Worm (Caenorhabditis elegans) whole organism, late embryonic: ENCODE data around the gene mrpl-35.
A peak's percentile ranks its signal among the peaks of the same experiment; 100 is the strongest.

Experiments used
- C08G9.2 ChIP-seq: sonication (generic microtip); optimal IDR thresholded peaks from 2 replicates; lab custom pipeline; 2016; ENCODE audit warnings: mild to moderate bottlenecking, missing genetic modification characterization, moderate library complexity, missing compliant biosample characterization
- C38D4.7 ChIP-seq: fragments of 200-800 bp; sonication (Bioruptor generic); optimal IDR thresholded peaks from 2 replicates; lab custom pipeline; 2018; ENCODE audit warnings: mild to moderate bottlenecking, missing genetic modification characterization, moderate library complexity, missing compliant biosample characterization
- F13H6.1 ChIP-seq: sonication (generic microtip); optimal IDR thresholded peaks from 2 replicates; lab custom pipeline; 2016; ENCODE audit warnings: missing genetic modification characterization, missing compliant biosample characterization
- K09A11.1 ChIP-seq: sonication (generic microtip); optimal IDR thresholded peaks from 2 replicates; lab custom pipeline; 2017; ENCODE audit warnings: antibody characterized with exemption, mild to moderate bottlenecking, missing genetic modification characterization, missing compliant biosample characterization; ENCODE audit not compliant: insufficient read depth
- ceh-18 ChIP-seq: sonication (generic microtip); optimal IDR thresholded peaks from 2 replicates; lab custom pipeline; 2016; ENCODE audit warnings: missing genetic modification characterization, missing compliant biosample characterization
- ceh-19 ChIP-seq: fragments of 200-800 bp; sonication (Bioruptor generic); optimal IDR thresholded peaks from 2 replicates; lab custom pipeline; 2018; ENCODE audit warnings: mild to moderate bottlenecking, missing genetic modification characterization, missing compliant biosample characterization
- ceh-2 ChIP-seq: sonication (generic microtip); optimal IDR thresholded peaks from 2 replicates; lab custom pipeline; 2016; ENCODE audit warnings: missing genotype, missing genetic modification characterization, missing compliant biosample characterization
- ceh-24 ChIP-seq: sonication (generic microtip); optimal IDR thresholded peaks from 2 replicates; lab custom pipeline; 2016; ENCODE audit warnings: mild to moderate bottlenecking, missing genetic modification characterization, missing compliant biosample characterization
- ceh-30 ChIP-seq: fragments of 150-350 bp; optimal IDR thresholded peaks from 2 replicates; lab custom pipeline; 2014; ENCODE audit warnings: missing biosample characterization, missing genetic modification characterization
- ceh-31 ChIP-seq: sonication (generic microtip); optimal IDR thresholded peaks from 2 replicates; lab custom pipeline; 2016; ENCODE audit warnings: missing genetic modification characterization, missing compliant biosample characterization
- ceh-34 ChIP-seq: sonication (generic microtip); optimal IDR thresholded peaks from 2 replicates; lab custom pipeline; 2016; ENCODE audit warnings: mild to moderate bottlenecking, missing genetic modification characterization, missing compliant biosample characterization
- ceh-45 ChIP-seq: fragments of 200-800 bp; sonication (Bioruptor generic); IDR thresholded peaks from 2 replicates; pipeline ENCODE4 v1.3.6; 2022; ENCODE audit warnings: missing genetic modification reagents, missing genetic modification characterization, missing compliant biosample characterization
- ceh-48 ChIP-seq: sonication (generic microtip); optimal IDR thresholded peaks from 2 replicates; lab custom pipeline; 2016; ENCODE audit warnings: missing genetic modification characterization, inconsistent platforms, missing compliant biosample characterization
- elt-2 ChIP-seq: sonication (generic microtip); optimal IDR thresholded peaks from 2 replicates; lab custom pipeline; 2016; ENCODE audit warnings: missing genetic modification reagents, missing genetic modification characterization, missing compliant biosample characterization
- ets-4 ChIP-seq: sonication (generic microtip); optimal IDR thresholded peaks from 2 replicates; lab custom pipeline; 2016; ENCODE audit warnings: missing genetic modification characterization, missing compliant biosample characterization
- eyg-1 ChIP-seq: sonication (generic microtip); optimal IDR thresholded peaks from 2 replicates; lab custom pipeline; 2016; ENCODE audit warnings: missing genotype, missing genetic modification characterization, missing compliant biosample characterization
- fkh-6 ChIP-seq: sonication (generic microtip); optimal IDR thresholded peaks from 2 replicates; lab custom pipeline; 2016; ENCODE audit warnings: missing genetic modification characterization, missing compliant biosample characterization
- gmeb-2 ChIP-seq: sonication (generic microtip); optimal IDR thresholded peaks from 2 replicates; lab custom pipeline; 2016; ENCODE audit warnings: missing genetic modification characterization, inconsistent platforms, missing compliant biosample characterization
- hlh-13 ChIP-seq: fragments of 200-800 bp; sonication (Bioruptor generic); optimal IDR thresholded peaks from 2 replicates; lab custom pipeline; 2018; ENCODE audit warnings: mild to moderate bottlenecking, missing genetic modification characterization, missing compliant biosample characterization
- hlh-30 ChIP-seq: sonication (generic microtip); optimal IDR thresholded peaks from 2 replicates; lab custom pipeline; 2017; ENCODE audit warnings: antibody characterized with exemption, missing genetic modification characterization, missing compliant biosample characterization; ENCODE audit not compliant: insufficient read depth
- hlh-6 ChIP-seq: sonication (generic microtip); optimal IDR thresholded peaks from 2 replicates; lab custom pipeline; 2016; ENCODE audit warnings: missing genotype, missing genetic modification characterization, missing compliant biosample characterization
- lim-6 ChIP-seq: sonication (generic microtip); optimal IDR thresholded peaks from 2 replicates; lab custom pipeline; 2016; ENCODE audit warnings: missing genetic modification characterization, missing compliant biosample characterization
- madf-2 ChIP-seq: sonication (generic microtip); optimal IDR thresholded peaks from 2 replicates; lab custom pipeline; 2017; ENCODE audit warnings: missing genetic modification characterization, missing compliant biosample characterization
- nfya-1 ChIP-seq: sonication (generic microtip); optimal IDR thresholded peaks from 2 replicates; lab custom pipeline; 2017; ENCODE audit warnings: missing genetic modification characterization, mild to moderate bottlenecking, missing compliant biosample characterization, antibody characterized with exemption, moderate library complexity
- nhr-11 ChIP-seq: fragments of 150-350 bp; optimal IDR thresholded peaks from 2 replicates; lab custom pipeline; 2014; ENCODE audit warnings: missing biosample characterization, missing genetic modification characterization
- nhr-232 ChIP-seq: sonication (generic microtip); optimal IDR thresholded peaks from 2 replicates; lab custom pipeline; 2016; ENCODE audit warnings: missing genetic modification characterization, missing compliant biosample characterization
- pat-9 ChIP-seq: fragments of 200-800 bp; sonication (Bioruptor generic); optimal IDR thresholded peaks from 2 replicates; lab custom pipeline; 2018; ENCODE audit warnings: mild to moderate bottlenecking, missing genetic modification characterization, moderate library complexity, missing compliant biosample characterization
- pax-1 ChIP-seq: fragments of 150-350 bp; optimal IDR thresholded peaks from 2 replicates; lab custom pipeline; 2014; ENCODE audit warnings: missing biosample characterization, missing genetic modification characterization
- pha-2 ChIP-seq: sonication (generic microtip); optimal IDR thresholded peaks from 2 replicates; lab custom pipeline; 2017; ENCODE audit warnings: mild to moderate bottlenecking, missing genetic modification characterization, missing compliant biosample characterization
- pros-1 ChIP-seq: fragments of 150-350 bp; optimal IDR thresholded peaks from 2 replicates; lab custom pipeline; 2014; ENCODE audit warnings: missing biosample characterization, missing genetic modification reagents, missing genetic modification characterization
- ref-2 ChIP-seq: sonication (generic microtip); optimal IDR thresholded peaks from 2 replicates; lab custom pipeline; 2016; ENCODE audit warnings: missing genetic modification characterization, missing compliant biosample characterization
- rnt-1 ChIP-seq: sonication (generic microtip); optimal IDR thresholded peaks from 2 replicates; lab custom pipeline; 2016; ENCODE audit warnings: missing genetic modification characterization, missing compliant biosample characterization
- sdc-2 ChIP-seq: sonication (generic microtip); optimal IDR thresholded peaks from 2 replicates; lab custom pipeline; 2016; ENCODE audit warnings: missing genotype, missing genetic modification characterization, missing compliant biosample characterization
- tbx-2 ChIP-seq: sonication (generic microtip); optimal IDR thresholded peaks from 2 replicates; lab custom pipeline; 2016; ENCODE audit warnings: missing genetic modification characterization, missing compliant biosample characterization
- ttx-3 ChIP-seq: sonication (generic microtip); optimal IDR thresholded peaks from 2 replicates; lab custom pipeline; 2016; ENCODE audit warnings: missing genetic modification reagents, missing genetic modification characterization, missing compliant biosample characterization
- unc-42 ChIP-seq: sonication (generic microtip); optimal IDR thresholded peaks from 2 replicates; lab custom pipeline; 2016; ENCODE audit warnings: missing genotype, missing genetic modification characterization, missing compliant biosample characterization
- unc-55 ChIP-seq: sonication (generic microtip); optimal IDR thresholded peaks from 2 replicates; lab custom pipeline; 2017; ENCODE audit warnings: missing biosample characterization, missing genetic modification reagents, missing genetic modification characterization
- zip-5 ChIP-seq: sonication (generic microtip); optimal IDR thresholded peaks from 2 replicates; lab custom pipeline; 2016; ENCODE audit warnings: missing genetic modification characterization, missing compliant biosample characterization

The mrpl-35 gene

DNA sequence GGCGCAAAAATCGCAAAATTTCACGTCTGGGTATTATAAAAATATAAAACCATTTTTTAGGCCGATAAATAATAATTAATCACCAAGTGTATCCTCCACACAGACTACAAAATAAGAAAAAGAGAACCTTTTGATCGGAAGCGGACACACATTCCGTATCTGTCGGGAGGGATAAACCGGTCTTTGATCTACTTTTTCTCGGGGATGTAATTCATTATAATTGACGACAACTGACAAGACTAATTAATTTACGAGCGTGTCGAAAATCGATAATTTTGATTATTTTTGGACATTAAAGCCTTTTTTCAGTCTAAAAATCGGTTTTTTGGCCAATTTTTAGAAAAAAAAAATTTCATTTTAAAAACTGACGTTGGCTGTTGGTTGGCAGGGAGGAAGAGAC, 39.6 kb upstream of the mrpl-35 start:
- TF ChIP-seq ceh-30 (tag; lab: Kevin White, UChicago) (no peak), unc-55 (GFP tag; lab: Kevin White, UChicago) (peak; percentile 80)
- TF ChIP-seq, all 69 proteins: peak for 1

DNA sequence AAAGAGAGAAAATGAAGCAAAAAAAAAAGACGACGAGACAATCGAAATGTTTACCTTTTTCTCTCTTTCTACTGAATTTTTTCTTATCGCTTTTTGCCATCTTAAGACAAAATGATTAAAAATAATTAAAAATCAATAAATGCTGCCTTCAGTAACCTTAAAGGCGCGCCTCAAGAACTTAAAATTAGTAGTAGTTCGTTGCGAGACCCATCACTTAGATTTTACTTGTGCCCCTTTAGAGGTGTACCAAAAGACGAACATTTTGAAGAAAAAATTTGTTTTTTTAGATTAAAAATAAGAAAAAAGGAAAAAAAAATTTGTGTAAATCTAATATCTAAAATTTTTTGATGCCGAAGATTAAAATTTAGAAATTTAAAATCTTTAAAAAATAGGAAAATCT, 39.1 kb upstream of the mrpl-35 start:
- TF ChIP-seq pha-2 (tag; lab: Kevin White, UChicago) = no peak
- TF ChIP-seq ceh-45 (GFP tag; lab: Robert Waterston, UW) = no peak
- no peak for TF ChIP-seq ceh-24 (tag; lab: Kevin White, UChicago)
- TF ChIP-seq nhr-232 (tag; lab: Kevin White, UChicago) = no peak
- TF ChIP-seq eyg-1 (tag; lab: Kevin White, UChicago) = no peak
- no peak for TF ChIP-seq ceh-19 (GFP tag; lab: Kevin White, UChicago)
- no peak for TF ChIP-seq pax-1 (tag; lab: Kevin White, UChicago)
- TF ChIP-seq hlh-6 (tag; lab: Kevin White, UChicago) = no peak
- TF ChIP-seq hlh-30 = no peak
- no peak for TF ChIP-seq madf-2 (tag; lab: Kevin White, UChicago)
- TF ChIP-seq lim-6 (tag; lab: Kevin White, UChicago) = no peak
- no peak for TF ChIP-seq C38D4.7 (GFP tag; lab: Kevin White, UChicago)
- no peak for TF ChIP-seq pros-1
- TF ChIP-seq ets-4 (tag; lab: Kevin White, UChicago) = no peak
- no peak for TF ChIP-seq zip-5 (tag; lab: Kevin White, UChicago)
- no peak for TF ChIP-seq ceh-48 (tag; lab: Kevin White, UChicago)
- no peak for TF ChIP-seq ref-2 (tag; lab: Kevin White, UChicago)
- no peak for TF ChIP-seq hlh-13 (GFP tag; lab: Kevin White, UChicago)

DNA sequence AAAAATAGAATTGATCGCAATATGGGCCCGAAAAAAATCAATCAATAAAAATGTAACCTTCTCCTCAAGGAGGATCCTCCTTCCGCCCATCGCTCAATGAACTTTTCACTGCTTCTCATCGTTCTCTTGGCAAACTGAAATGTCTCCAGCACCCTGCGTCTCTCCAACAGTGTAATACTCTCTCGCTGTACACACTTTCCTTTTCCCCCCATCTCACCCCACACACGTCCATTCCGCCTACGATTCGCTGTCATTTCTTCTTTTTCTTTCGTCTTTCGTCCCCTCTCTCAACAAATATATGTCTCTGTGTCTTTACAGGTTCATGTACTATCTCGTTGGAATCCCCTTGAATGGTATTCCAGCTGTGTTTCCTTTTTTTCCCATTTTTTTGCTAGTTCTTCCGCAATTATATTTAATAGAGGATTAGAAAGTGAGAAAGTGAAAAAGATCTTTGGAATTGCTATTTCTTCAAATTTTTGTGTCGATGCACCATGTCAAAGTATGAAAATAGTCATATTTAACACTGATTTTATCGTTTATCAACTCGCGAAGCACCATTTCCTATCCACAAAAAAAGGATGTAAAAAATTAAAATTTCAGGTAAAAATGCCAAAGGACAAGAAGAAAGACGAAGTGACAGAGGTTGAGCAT, 38.5 kb upstream of the mrpl-35 start, which contains the start of gene rsu-1:
rsu-1 (plus strand) TSS at position 601 of the 651 bp plus-strand sequence.
- TF ChIP-seq gmeb-2 (tag; lab: Kevin White, UChicago) (no peak), F13H6.1 (peak; percentile 41), ceh-18 (tag; lab: Kevin White, UChicago) (peak; percentile 64), rnt-1 (tag; lab: Kevin White, UChicago) (peak; percentile 43), C08G9.2 (tag; lab: Kevin White, UChicago) (peak; percentile 25), ttx-3 (no peak), pat-9 (tag; lab: Kevin White, UChicago) (peak; percentile 44), tbx-2 (tag; lab: Kevin White, UChicago) (peak; percentile 74), ceh-2 (tag; lab: Kevin White, UChicago) (peak; percentile 47), nfya-1 (tag; lab: Kevin White, UChicago) (peak; percentile 82), ref-2 (tag; lab: Kevin White, UChicago) (peak; percentile 71), ceh-31 (tag; lab: Kevin White, UChicago) (peak; percentile 64), sdc-2 (tag; lab: Kevin White, UChicago) (peak; percentile 48), unc-55 (GFP tag; lab: Kevin White, UChicago) (peak; percentile 78), elt-2 (peak; percentile 7), nhr-11 (no peak), ceh-19 (GFP tag; lab: Kevin White, UChicago) (no peak), ceh-34 (tag; lab: Kevin White, UChicago) (peak; percentile 56), fkh-6 (tag; lab: Kevin White, UChicago) (no peak), K09A11.1 (tag; lab: Kevin White, UChicago) (no peak), ceh-45 (GFP tag; lab: Robert Waterston, UW) (no peak), unc-42 (tag; lab: Kevin White, UChicago) (peak; percentile 16)
- TF ChIP-seq, all 69 proteins: peak for 15
